In the genomic region with DNA sequence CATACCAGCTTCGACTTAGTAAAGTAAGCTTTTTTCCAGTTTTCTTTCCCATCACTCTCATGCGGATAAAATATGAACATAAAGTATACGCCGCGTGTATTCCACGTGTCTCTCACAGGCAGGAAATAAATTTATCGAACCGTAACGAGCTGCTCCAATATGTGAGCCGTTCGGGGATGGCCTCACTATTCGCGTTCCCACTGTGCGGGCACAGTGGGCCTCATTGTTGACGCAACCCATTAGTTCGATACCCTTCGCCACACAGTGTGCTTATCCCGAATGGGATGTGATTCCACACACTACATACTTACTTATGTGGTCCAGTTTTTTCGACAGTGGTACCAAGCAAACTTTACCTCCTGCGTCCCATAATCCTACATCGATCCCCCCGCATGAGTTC, we compare ENCODE assay signal across 3 fruit fly cellular contexts.
TF ChIP-seq lines count a peak whose summit lies in the region.

No protein-coding gene starts in this region.

- no peak for TF ChIP-seq CTCF in whole organism, embryonic (GFP tag; optimal IDR thresholded peaks at IDR 0.05; lab: Kevin White, UChicago)

TF ChIP-seq in whole organism, embryonic, 481 proteins besides CTCF, POLR2A, EP300 and RAD21 (continues in another document):
- TF ChIP-seq HLH3B (GFP tag; IDR thresholded peaks at IDR 0.05; lab: Robert Waterston, UW) (peak; percentile 24; the same call in 1 of the 2 replicates), Taf1 (GFP tag; IDR thresholded peaks at IDR 0.05; lab: Robert Waterston, UW) (no peak), lmd (GFP tag; IDR thresholded peaks at IDR 0.05; lab: Robert Waterston, UW) (0 out of 2 replicates have a peak, but pooled peaks have one; percentile 24), CG2129 (GFP tag; IDR thresholded peaks at IDR 0.05; lab: Robert Waterston, UW; ENCODE audit: partially characterized antibody) (no peak), cas (GFP tag; IDR thresholded peaks at IDR 0.05; lab: Robert Waterston, UW) (no peak), az2 (GFP tag; optimal IDR thresholded peaks at IDR 0.05; lab: Kevin White, UChicago) (no peak), CG5245 (GFP tag; optimal IDR thresholded peaks at IDR 0.05; lab: Kevin White, UChicago) (no peak), lilli (GFP tag; optimal IDR thresholded peaks at IDR 0.05; lab: Kevin White, UChicago) (peak; percentile 7), Deaf1 (tag; optimal IDR thresholded peaks at IDR 0.05; lab: Kevin White, UChicago) (no peak), Fer1 (GFP tag; optimal IDR thresholded peaks at IDR 0.05; lab: Kevin White, UChicago) (no peak), CG9932 (GFP tag; IDR thresholded peaks at IDR 0.05; lab: Robert Waterston, UW) (peak; percentile 34; the same call in 1 of the 2 replicates), z (GFP tag; IDR thresholded peaks at IDR 0.05; lab: Robert Waterston, UW) (no peak), Pdp1 (GFP tag; optimal IDR thresholded peaks at IDR 0.05; lab: Kevin White, UChicago) (no peak), fd3F (GFP tag; optimal IDR thresholded peaks at IDR 0.05; lab: Kevin White, UChicago) (no peak), CG30403 (GFP tag; optimal IDR thresholded peaks at IDR 0.05; lab: Kevin White, UChicago) (peak; percentile 14), gem (tag; optimal IDR thresholded peaks at IDR 0.05; lab: Kevin White, UChicago) (peak; percentile 10), Ets65A (GFP tag; lab: Kevin White, UChicago) (peak; percentile 31), Doc3 (GFP tag; IDR thresholded peaks at IDR 0.05; lab: Robert Waterston, UW; ENCODE audit: partially characterized antibody) (no peak), CG10321 (GFP tag; IDR thresholded peaks at IDR 0.05; lab: Robert Waterston, UW) (no peak), CG3838 (GFP tag; optimal IDR thresholded peaks at IDR 0.05; lab: Kevin White, UChicago) (no peak), Nf-YB (GFP tag; optimal IDR thresholded peaks at IDR 0.05; lab: Kevin White, UChicago) (no peak), CG8478 (optimal IDR thresholded peaks at IDR 0.05; lab: Kevin White, UChicago) (no peak), CG4328 (GFP tag; optimal IDR thresholded peaks at IDR 0.05; lab: Kevin White, UChicago) (no peak), H2.0 (GFP tag; IDR thresholded peaks at IDR 0.05; lab: Robert Waterston, UW) (0 out of 2 replicates have a peak, but pooled peaks have one; percentile 7), pros (GFP tag; optimal IDR thresholded peaks at IDR 0.05; lab: Kevin White, UChicago) (no peak), CG10366 (GFP tag; IDR thresholded peaks at IDR 0.05; lab: Robert Waterston, UW) (no peak), Gug (GFP tag; IDR thresholded peaks at IDR 0.05; lab: Robert Waterston, UW) (peak; percentile 22; the same call in 1 of the 4 replicates), CG9817 (tag; optimal IDR thresholded peaks at IDR 0.05; lab: Kevin White, UChicago) (peak; percentile 11)

TF ChIP-seq in whole organism, prepupa, 60 proteins besides CTCF, POLR2A, EP300 and RAD21:
- TF ChIP-seq CG15336 (GFP tag; IDR thresholded peaks at IDR 0.05; lab: Robert Waterston, UW) (no peak), CG6163 (GFP tag; IDR thresholded peaks at IDR 0.05; lab: Robert Waterston, UW) (no peak), CG8119 (GFP tag; IDR thresholded peaks at IDR 0.05; lab: Robert Waterston, UW) (0 out of 3 replicates have a peak, but pooled peaks have one; percentile 23), OdsH (GFP tag; optimal IDR thresholded peaks at IDR 0.05; lab: Kevin White, UChicago) (peak; percentile 23), Eip78C (GFP tag; lab: Kevin White, UChicago) (peak; percentile 70), lz (GFP tag; optimal IDR thresholded peaks at IDR 0.05; lab: Kevin White, UChicago) (no peak), Smox (GFP tag; optimal IDR thresholded peaks at IDR 0.05; lab: Kevin White, UChicago) (no peak), eg (GFP tag; IDR thresholded peaks at IDR 0.05; lab: Robert Waterston, UW) (peak; percentile 33; the same call in 1 of the 3 replicates), CG10669 (GFP tag; optimal IDR thresholded peaks at IDR 0.05; lab: Kevin White, UChicago) (no peak), CG32006 (GFP tag; optimal IDR thresholded peaks at IDR 0.05; lab: Kevin White, UChicago) (peak; percentile 4), CG6808 (GFP tag; optimal IDR thresholded peaks at IDR 0.05; lab: Kevin White, UChicago) (peak; percentile 10), CG8632 (GFP tag; optimal IDR thresholded peaks at IDR 0.05; lab: Kevin White, UChicago) (no peak), fd59A (GFP tag; optimal IDR thresholded peaks at IDR 0.05; lab: Kevin White, UChicago) (no peak), CG3919 (GFP tag; optimal IDR thresholded peaks at IDR 0.05; lab: Kevin White, UChicago) (peak; percentile 15), Hr4 (GFP tag; optimal IDR thresholded peaks at IDR 0.05; lab: Kevin White, UChicago) (peak; percentile 2)

TF ChIP-seq in whole organism, pupa, 21 proteins besides CTCF, POLR2A, EP300 and RAD21:
- TF ChIP-seq CG32121 (GFP tag; IDR thresholded peaks at IDR 0.05; lab: Robert Waterston, UW), result no peak
- no peak for TF ChIP-seq rn (GFP tag; IDR thresholded peaks at IDR 0.05; lab: Robert Waterston, UW)
- peak; percentile 30; the same call in 1 of the 3 replicates for TF ChIP-seq fd96Ca (GFP tag; IDR thresholded peaks at IDR 0.05; lab: Robert Waterston, UW)

Comparison
In these comparisons a context has a peak if more than half of its experiments do, and no peak if none do; other contexts are left out.
1. Of the 7 proteins assayed by ChIP-seq in both whole organism, embryonic and whole organism, prepupa: peak only in whole organism, embryonic: Gug; only in whole organism, prepupa: none; in both: none; in neither: 6.